Fruit fly (Drosophila melanogaster) whole organism, pupa: ENCODE measurements around the gene CIAPIN1.

Experiments used
- CG10348 ChIP-seq: fragments of 200-800 bp; sonication (Bioruptor generic); IDR thresholded peaks from 2 replicates; pipeline ENCODE4 v1.3.6; 2022; ENCODE audit warnings: missing biosample characterization, missing genetic modification characterization
- CG12605 ChIP-seq: fragments of 200-800 bp; sonication (Bioruptor generic); IDR thresholded peaks from 2 replicates; pipeline ENCODE4 v1.3.6; 2022; ENCODE audit warnings: missing biosample characterization, missing genetic modification characterization
- CG13204 ChIP-seq: fragments of 200-800 bp; sonication (Bioruptor generic); optimal IDR thresholded peaks from 2 replicates; lab custom pipeline; 2018; ENCODE audit warnings: missing biosample characterization, mild to moderate bottlenecking, missing genetic modification characterization, moderate library complexity
- CG14655 ChIP-seq: fragments of 200-800 bp; sonication (Bioruptor generic); optimal IDR thresholded peaks from 3 replicates; lab custom pipeline; 2017; ENCODE audit warnings: mild to moderate bottlenecking, missing biosample characterization, missing genetic modification reagents, missing genetic modification characterization
- CG15710 ChIP-seq: fragments of 200-800 bp; sonication (Bioruptor generic); optimal IDR thresholded peaks from 2 replicates; lab custom pipeline; 2018; ENCODE audit warnings: missing biosample characterization, mild to moderate bottlenecking, missing genetic modification characterization, moderate library complexity
- CG17806 ChIP-seq: fragments of 200-800 bp; sonication (Bioruptor generic); optimal IDR thresholded peaks from 2 replicates; lab custom pipeline; 2018; ENCODE audit warnings: missing biosample characterization, mild to moderate bottlenecking, missing genetic modification characterization, moderate library complexity
- CG32121 ChIP-seq: fragments of 200-800 bp; sonication (Bioruptor generic); IDR thresholded peaks from 2 replicates; pipeline ENCODE4 v1.3.6; 2022; ENCODE audit warnings: missing biosample characterization, missing genetic modification characterization
- CG34367 ChIP-seq: fragments of 200-800 bp; sonication (Bioruptor generic); optimal IDR thresholded peaks from 2 replicates; lab custom pipeline; 2018; ENCODE audit warnings: missing biosample characterization, mild to moderate bottlenecking, missing genetic modification characterization
- CG4496 ChIP-seq: fragments of 200-800 bp; sonication (Bioruptor generic); IDR thresholded peaks from 3 replicates; pipeline ENCODE4 v1.3.6; 2022; ENCODE audit warnings: missing biosample characterization, missing genetic modification characterization
- CG8159 ChIP-seq: fragments of 200-800 bp; sonication (Bioruptor generic); optimal IDR thresholded peaks from 3 replicates; lab custom pipeline; 2018; ENCODE audit warnings: missing biosample characterization, mild to moderate bottlenecking, missing genetic modification characterization, moderate library complexity
- CG8301 ChIP-seq: fragments of 200-800 bp; sonication (Bioruptor generic); optimal IDR thresholded peaks from 2 replicates; lab custom pipeline; 2018; ENCODE audit warnings: missing biosample characterization, mild to moderate bottlenecking, missing genetic modification characterization
- CG9948 ChIP-seq: fragments of 200-800 bp; sonication (Bioruptor generic); optimal IDR thresholded peaks from 2 replicates; lab custom pipeline; 2018; ENCODE audit warnings: missing biosample characterization, mild to moderate bottlenecking, missing genetic modification characterization, moderate library complexity
- D1 ChIP-seq: fragments of 200-800 bp; sonication (Bioruptor generic); optimal IDR thresholded peaks from 2 replicates; lab custom pipeline; 2018; ENCODE audit warnings: missing biosample characterization, mild to moderate bottlenecking, missing genetic modification characterization, moderate library complexity
- EcR ChIP-seq: fragments of 200-800 bp; sonication (Bioruptor generic); optimal IDR thresholded peaks from 3 replicates; lab custom pipeline; 2019; ENCODE audit warnings: missing biosample characterization, missing genetic modification characterization, mild to moderate bottlenecking, moderate library complexity, missing genetic modification reagents
- Ets98B ChIP-seq: fragments of 200-800 bp; sonication (Bioruptor generic); IDR thresholded peaks from 2 replicates; pipeline ENCODE4 v1.3.6; 2022; ENCODE audit warnings: missing biosample characterization, missing genetic modification characterization
- Pif1A ChIP-seq: fragments of 200-800 bp; sonication (Bioruptor generic); optimal IDR thresholded peaks from 3 replicates; lab custom pipeline; 2016; ENCODE audit warnings: missing biosample characterization, missing genetic modification characterization
- Pif1B ChIP-seq: fragments of 200-800 bp; sonication (Bioruptor generic); optimal IDR thresholded peaks from 3 replicates; lab custom pipeline; 2016; ENCODE audit warnings: missing biosample characterization, missing genetic modification characterization
- Snoo ChIP-seq: fragments of 200-800 bp; sonication (Bioruptor generic); optimal IDR thresholded peaks from 3 replicates; lab custom pipeline; 2017; ENCODE audit warnings: missing biosample characterization, mild to moderate bottlenecking, missing genetic modification characterization, inconsistent platforms
- fd96Ca ChIP-seq: fragments of 200-800 bp; sonication (Bioruptor generic); IDR thresholded peaks from 3 replicates; pipeline ENCODE4 v1.3.6; 2022; ENCODE audit warnings: missing biosample characterization, missing genetic modification characterization
- gl ChIP-seq: fragments of 200-800 bp; sonication (Bioruptor generic); optimal IDR thresholded peaks from 2 replicates; lab custom pipeline; 2018; ENCODE audit warnings: missing biosample characterization, mild to moderate bottlenecking, missing genetic modification characterization
- rn ChIP-seq: fragments of 200-800 bp; sonication (Bioruptor generic); IDR thresholded peaks from 2 replicates; pipeline ENCODE4 v1.3.6; 2022; ENCODE audit warnings: missing biosample characterization, missing genetic modification characterization

Gene CIAPIN1

DNA sequence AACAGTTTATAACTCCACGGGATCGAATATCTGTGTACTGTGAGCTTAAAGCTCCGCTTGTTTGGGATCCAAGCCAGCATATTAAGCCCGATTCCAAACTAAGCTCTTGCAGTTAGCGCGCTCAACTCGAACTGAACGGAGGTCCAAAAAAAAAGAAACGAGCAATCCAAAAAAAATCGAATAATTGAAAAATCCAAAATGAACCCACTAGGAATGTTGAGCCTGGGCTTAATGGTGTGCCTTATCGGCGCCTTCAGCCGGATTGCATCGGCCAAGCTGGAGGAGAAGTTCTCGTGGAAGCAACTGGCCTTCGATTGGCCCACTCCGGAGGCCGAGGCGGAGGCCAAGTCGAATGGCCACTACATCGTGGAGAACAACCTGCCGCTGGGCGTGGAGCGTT lies 3.3 kb downstream of the CIAPIN1 start, which contains the start of gene yellow-c:
TSS of gene yellow-c (plus strand) at position 29 of the 400 bp plus-strand sequence.
- TF ChIP-seq CG10348 (GFP tag; lab: Robert Waterston, UW): no peak
- TF ChIP-seq CG4496 (GFP tag; lab: Robert Waterston, UW): no peak
- no peak for TF ChIP-seq CG9948
- TF ChIP-seq CG12605 (GFP tag; lab: Robert Waterston, UW): no peak
- TF ChIP-seq rn (GFP tag; lab: Robert Waterston, UW): no peak
- TF ChIP-seq, all 21 proteins: peak for 0

DNA sequence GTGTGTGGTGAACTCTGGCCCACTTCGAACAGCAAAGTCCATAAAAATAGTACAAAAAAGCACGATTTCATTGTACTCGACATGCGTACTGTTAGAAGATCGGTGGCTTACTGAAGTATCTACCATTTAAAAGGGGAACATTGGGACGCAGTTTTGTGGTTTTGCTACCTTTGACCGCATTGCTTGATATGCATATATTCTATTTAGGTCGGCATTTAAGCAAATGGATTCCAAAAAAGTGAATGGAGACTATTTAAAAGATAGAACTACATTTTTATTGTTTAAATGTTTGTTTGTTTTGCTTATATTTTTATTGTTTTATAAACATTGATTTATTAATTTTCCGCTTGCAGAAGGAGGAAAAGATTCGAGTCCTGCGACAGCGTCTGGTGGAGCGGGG lies 7.0 kb downstream of the CIAPIN1 start, which contains the start of gene CG31832:
TSS of gene CG31832 (minus strand) at position 101 of the 400 bp plus-strand sequence.
- TF ChIP-seq CG8159: no peak

DNA sequence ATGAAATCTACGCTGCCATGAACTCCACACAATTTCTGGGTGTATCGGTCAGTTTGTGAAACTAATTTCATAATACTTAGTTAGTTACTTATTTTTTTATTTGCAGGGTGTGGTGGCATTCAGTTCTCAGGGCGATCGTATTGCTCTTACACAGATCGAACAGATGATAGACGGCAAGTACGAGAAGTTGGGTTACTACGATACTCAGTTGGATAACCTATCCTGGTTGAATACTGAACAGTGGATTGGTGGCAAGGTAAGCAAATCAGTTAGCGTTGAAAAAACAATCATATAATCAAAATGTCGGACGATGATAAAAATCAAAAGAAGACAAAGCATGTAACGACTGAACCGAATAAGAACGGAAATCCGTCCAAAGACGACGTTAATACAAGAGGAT lies 12.1 kb downstream of the CIAPIN1 start, which contains the start of gene CG33310:
TSS of gene CG33310 (plus strand) at position 301 of the 400 bp plus-strand sequence.
- no peak for TF ChIP-seq CG8301 (tag; lab: Kevin White, UChicago)
- TF ChIP-seq Pif1A: no peak
- no peak for TF ChIP-seq CG14655 (GFP tag; lab: Kevin White, UChicago)
- no peak for TF ChIP-seq CG4496 (GFP tag; lab: Robert Waterston, UW)
- TF ChIP-seq EcR (GFP tag; lab: Kevin White, UChicago): no peak
- TF ChIP-seq fd96Ca (GFP tag; lab: Robert Waterston, UW): no peak
- no peak for TF ChIP-seq CG17806 (tag; lab: Kevin White, UChicago)
- TF ChIP-seq gl (tag; lab: Kevin White, UChicago): no peak
- no peak for TF ChIP-seq Pif1B
- TF ChIP-seq CG34367 (tag; lab: Kevin White, UChicago): no peak
- no peak for TF ChIP-seq Snoo (tag; lab: Kevin White, UChicago)
- no peak for TF ChIP-seq CG8159
- no peak for TF ChIP-seq rn (GFP tag; lab: Robert Waterston, UW)
- TF ChIP-seq Ets98B (GFP tag; lab: Robert Waterston, UW): no peak
- no peak for TF ChIP-seq CG12605 (GFP tag; lab: Robert Waterston, UW)
- no peak for TF ChIP-seq CG13204 (GFP tag; lab: Kevin White, UChicago)
- no peak for TF ChIP-seq CG15710 (tag; lab: Kevin White, UChicago)
- no peak for TF ChIP-seq CG9948

DNA sequence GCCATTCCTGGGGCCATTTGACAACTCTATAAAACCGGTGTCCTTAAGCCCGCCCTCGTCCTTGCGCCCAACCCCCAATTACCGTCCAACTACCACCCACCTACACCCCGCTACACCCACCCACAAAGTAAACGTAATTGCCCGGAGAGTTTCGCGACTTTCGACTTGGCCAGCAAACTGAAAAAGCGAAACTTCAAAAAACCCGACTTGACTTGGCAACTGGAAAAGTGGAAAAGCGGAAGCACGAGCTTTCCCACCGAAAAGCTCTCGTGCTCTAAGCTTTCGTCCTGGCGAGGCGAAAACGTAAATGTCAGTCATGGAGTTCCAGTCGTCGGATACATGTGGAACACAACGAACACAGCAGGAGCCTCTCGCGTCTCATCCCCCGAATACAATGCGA lies 22.6 kb downstream of the CIAPIN1 start, which contains the start of gene GABA-B-R1:
TSS of gene GABA-B-R1 (plus strand) at position 301 of the 400 bp plus-strand sequence.
- no peak for TF ChIP-seq CG8159
- no peak for TF ChIP-seq CG13204 (GFP tag; lab: Kevin White, UChicago)
- no peak for TF ChIP-seq CG15710 (tag; lab: Kevin White, UChicago)

DNA sequence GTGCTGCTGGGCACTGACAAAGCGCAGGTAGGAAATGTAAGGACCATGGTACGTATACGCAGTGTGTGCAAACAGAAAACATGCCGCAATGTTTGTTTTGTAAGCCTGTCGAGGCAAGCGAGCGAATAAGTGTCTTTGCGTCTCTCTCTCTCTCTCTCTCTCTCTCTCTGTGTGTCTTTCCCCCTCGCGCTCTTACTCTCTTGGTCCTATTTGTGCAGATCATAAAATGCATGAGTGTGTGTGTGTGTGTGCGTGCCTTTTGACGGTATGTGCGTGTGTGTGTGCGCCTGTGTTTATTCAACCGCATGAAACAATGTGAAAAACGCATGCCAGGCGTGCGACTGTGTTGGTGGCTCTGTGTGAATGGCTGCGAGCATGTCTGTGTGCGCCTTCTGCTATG lies 25.1 kb downstream of the CIAPIN1 start:
- TF ChIP-seq CG4496 (GFP tag; lab: Robert Waterston, UW) (0 out of 3 replicates have a peak, but pooled peaks have one; percentile 10), CG10348 (GFP tag; lab: Robert Waterston, UW) (no peak)

DNA sequence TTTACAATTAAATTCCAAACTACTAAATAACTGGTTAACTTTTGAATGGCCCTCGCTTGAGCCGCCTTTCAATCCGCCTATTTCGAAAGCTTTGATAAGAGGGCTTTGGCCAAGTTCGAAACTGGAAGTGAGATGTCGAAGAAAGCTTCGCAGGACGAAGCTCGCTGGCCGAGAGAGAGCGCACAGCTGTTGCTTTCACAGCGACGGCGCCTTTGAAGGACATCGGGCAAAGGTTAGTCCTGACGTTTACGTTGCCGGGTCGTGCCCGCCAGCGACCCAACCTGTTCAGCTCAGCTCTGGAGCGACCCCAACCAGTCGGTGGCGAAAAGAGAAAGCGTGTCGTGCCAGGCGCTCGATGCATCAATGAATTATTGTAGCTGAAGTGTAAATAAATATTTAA lies 26.9 kb downstream of the CIAPIN1 start:
- TF ChIP-seq CG34367 (tag; lab: Kevin White, UChicago) (no peak), CG13204 (GFP tag; lab: Kevin White, UChicago) (no peak), EcR (GFP tag; lab: Kevin White, UChicago) (no peak), rn (GFP tag; lab: Robert Waterston, UW) (no peak), CG17806 (tag; lab: Kevin White, UChicago) (no peak), D1 (tag; lab: Kevin White, UChicago) (no peak), CG8159 (no peak)
- TF ChIP-seq, all 21 proteins: peak for 0

DNA sequence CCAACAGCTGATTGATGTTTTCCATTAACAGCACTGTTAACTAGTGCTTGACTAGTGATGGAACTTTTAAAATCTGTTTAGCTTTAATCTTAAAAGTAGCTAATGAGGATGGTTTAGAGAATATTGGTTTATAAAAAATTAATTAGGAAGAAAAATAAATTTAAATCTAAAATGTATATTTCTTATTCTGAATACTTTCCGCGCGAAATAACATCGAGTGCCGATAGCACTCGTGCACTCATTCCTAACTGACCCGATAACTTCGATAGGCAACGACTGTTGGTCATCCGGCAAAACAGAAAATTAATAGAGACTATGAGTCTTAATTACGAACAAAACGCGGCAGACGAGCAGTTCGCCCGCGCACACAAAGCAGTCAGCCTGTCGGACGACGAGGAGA lies 29.0 kb downstream of the CIAPIN1 start, which contains the start of the genes THG and Rnmt:
TSS of gene THG (minus strand) at position 22 of the 400 bp plus-strand sequence.
TSS of gene Rnmt (plus strand) at position 237 of the 400 bp plus-strand sequence.
- TF ChIP-seq EcR (GFP tag; lab: Kevin White, UChicago): no peak
- peak; percentile 41 for TF ChIP-seq CG9948
- TF ChIP-seq Pif1A: no peak
- TF ChIP-seq CG8159: peak; percentile 59
- peak; percentile 58; the same call in 1 of the 2 replicates for TF ChIP-seq Ets98B (GFP tag; lab: Robert Waterston, UW)
- no peak for TF ChIP-seq gl (tag; lab: Kevin White, UChicago)
- peak; percentile 81 for TF ChIP-seq CG32121
- TF ChIP-seq CG34367 (tag; lab: Kevin White, UChicago): peak; percentile 58
- no peak for TF ChIP-seq D1 (tag; lab: Kevin White, UChicago)
- TF ChIP-seq rn (GFP tag; lab: Robert Waterston, UW): 0 out of 2 replicates have a peak, but pooled peaks have one; percentile 29
- TF ChIP-seq CG14655 (GFP tag; lab: Kevin White, UChicago): no peak
- no peak for TF ChIP-seq CG12605 (GFP tag; lab: Robert Waterston, UW)
- TF ChIP-seq fd96Ca (GFP tag; lab: Robert Waterston, UW): peak; percentile 81
- TF ChIP-seq CG8301 (tag; lab: Kevin White, UChicago): no peak
- TF ChIP-seq CG10348 (GFP tag; lab: Robert Waterston, UW): no peak
- peak; percentile 75 for TF ChIP-seq CG15710 (tag; lab: Kevin White, UChicago)
- peak; percentile 54 for TF ChIP-seq Snoo (tag; lab: Kevin White, UChicago)
- peak; percentile 60 for TF ChIP-seq CG17806 (tag; lab: Kevin White, UChicago)
- no peak for TF ChIP-seq CG13204 (GFP tag; lab: Kevin White, UChicago)
- peak; percentile 75; the same call in 2 of the 3 replicates for TF ChIP-seq CG4496 (GFP tag; lab: Robert Waterston, UW)
- peak; percentile 39 for TF ChIP-seq Pif1B
